Worm (Caenorhabditis elegans) whole organism, dauer: ENCODE measurements around the gene srp-6.

Experiments used
- unc-62 ChIP-seq: sonication (generic microtip); optimal IDR thresholded peaks from 2 replicates; lab custom pipeline; 2017; ENCODE audit warnings: missing biosample characterization, missing genetic modification reagents, missing genetic modification characterization

Gene srp-6

DNA sequence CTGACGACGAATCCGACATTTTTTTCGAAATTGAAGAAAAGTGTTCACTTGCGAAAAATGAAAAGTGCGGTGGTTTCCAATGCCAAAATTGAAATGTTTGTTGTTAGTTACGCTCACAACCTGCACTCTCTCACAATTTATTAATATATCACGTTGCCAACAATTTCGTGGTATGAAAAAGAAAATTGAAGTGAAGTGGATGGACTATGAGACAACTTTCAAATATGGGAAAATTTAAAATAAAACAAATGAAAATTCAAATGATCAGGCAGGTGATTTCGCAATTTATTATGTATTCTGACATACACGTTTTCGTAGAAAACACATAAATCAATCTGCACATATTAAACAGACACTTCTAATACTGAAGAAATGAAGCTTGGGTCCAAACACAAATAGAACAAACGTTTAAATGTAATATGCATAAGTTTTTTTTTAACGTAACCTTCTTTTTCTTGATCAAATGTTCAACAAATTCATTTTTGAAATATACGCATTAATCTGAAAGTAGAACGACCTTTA, at the start of gene srp-6:
TSS of gene srp-6 (minus strand) at position 51 of the 522 bp plus-strand sequence.
- no peak for TF ChIP-seq unc-62

DNA sequence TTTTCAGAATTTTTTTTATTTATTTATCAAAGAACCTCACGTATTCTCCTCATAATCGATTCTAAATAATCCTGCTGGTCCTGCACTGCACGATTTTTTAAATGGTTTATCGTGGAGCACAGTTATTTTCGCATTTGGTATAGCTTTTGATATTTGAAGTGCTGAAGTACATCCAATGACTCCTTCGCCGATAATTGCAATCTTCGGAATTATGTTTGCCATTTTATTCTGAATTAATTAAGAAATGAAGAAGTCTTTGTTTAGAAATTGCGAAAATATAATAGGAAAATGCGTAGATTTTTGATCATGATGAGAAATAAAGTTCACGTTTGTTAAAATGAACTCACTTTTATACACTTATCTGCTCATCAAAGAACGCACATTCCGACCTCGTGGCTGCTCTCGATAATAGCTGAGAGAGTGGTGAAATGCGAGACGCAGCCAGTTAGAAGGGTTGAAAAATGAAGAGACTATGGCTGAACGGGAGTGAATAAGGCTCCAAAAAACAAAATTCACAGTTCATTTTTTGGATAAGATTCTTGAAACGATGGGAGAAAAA, 49.0 kb upstream of the srp-6 start:
- no peak for TF ChIP-seq unc-62

DNA sequence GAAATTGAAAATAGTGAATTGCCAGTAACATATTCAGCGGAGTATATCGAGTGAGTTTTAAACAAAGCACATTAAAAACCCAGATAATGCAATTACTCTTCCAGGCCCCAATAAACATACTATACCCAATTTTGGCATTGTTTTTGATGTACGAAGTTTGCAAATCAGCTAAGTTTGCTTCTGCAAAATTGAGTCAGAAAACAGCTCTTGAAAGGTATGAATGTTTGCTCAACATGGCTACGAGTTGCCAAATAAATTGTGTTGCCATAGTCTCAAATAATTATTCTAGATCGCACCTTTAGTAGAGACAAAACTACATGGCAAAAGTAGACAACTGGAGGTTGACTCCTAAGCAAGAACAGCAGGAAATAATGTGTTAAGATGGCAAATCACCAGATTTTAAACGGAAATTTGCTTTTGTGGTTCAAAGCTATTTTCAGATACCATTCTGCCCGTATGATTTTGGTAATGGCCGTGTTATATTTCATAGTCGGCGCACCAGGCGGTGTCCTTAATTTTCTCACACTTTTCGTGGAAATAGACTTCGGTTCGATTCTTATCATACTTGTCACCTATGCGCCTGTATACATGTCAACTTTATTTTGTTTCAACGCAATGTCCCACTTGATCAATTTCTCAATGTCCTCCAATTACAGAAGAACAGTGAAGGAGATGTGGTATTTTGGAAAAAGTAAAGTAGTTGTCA, 46.7 kb upstream of the srp-6 start:
- TF ChIP-seq unc-62, result no peak

DNA sequence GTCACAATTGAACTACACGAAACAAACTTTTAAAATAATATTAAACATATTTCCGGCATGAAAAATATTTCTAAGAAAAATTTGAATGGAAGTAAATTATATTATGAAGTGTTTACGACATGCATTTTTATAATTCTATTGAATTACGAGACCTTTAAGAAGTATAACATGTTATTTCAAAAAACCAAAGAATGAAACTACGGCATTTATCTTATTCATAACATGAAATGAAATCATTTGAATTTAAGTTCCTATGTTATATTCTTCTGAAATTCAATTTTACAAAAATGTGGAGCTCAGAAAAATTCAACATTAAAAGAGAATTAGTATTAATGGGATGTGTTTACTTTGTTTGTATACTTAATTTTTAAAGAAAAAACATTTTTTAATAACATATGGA, 45.1 kb upstream of the srp-6 start, which contains the start of gene srw-71:
TSS of gene srw-71 (minus strand) at position 101 of the 400 bp plus-strand sequence.
- TF ChIP-seq unc-62, result no peak

DNA sequence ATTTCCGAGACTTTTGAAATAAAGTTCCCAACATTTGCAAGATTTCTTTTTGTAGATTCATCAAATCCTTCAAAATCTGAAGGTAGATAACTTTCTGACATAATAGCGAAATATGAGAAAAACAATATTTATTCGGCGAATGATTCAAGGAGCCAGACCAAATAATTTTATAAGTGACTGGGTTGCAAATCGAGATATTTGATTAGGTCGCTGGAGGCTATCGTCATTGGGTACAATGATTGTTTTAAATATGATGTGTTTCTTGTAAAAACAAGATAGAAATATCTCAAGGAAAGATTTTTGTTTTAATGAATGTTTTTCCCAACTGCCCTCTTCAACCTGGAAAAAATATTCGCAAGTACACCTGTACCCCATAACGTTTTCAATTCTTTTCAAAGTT, 43.0 kb upstream of the srp-6 start, which contains the start of gene srw-69:
TSS of gene srw-69 (minus strand) at position 101 of the 400 bp plus-strand sequence.
- no peak for TF ChIP-seq unc-62

DNA sequence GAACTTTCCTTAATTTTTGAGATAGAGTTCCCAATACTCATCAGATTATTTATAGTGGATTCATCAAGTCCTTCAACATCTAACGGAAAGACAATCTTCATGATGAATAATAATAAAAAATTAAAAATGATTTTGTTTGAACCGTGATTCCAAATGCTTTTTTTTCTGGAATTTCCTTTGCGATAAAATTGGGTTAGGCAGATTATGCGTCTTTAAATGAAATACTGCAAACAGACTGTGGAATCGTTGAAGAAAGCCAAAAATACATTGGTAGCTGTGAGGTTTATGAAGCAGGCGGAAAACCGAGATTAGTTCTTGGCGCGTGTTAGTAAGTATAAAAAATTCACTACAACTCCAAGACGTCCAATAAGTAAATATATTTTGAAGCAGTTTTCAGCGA, 40.7 kb upstream of the srp-6 start, which contains the start of gene srw-68:
TSS of gene srw-68 (minus strand) at position 101 of the 400 bp plus-strand sequence.
- TF ChIP-seq unc-62, result no peak

DNA sequence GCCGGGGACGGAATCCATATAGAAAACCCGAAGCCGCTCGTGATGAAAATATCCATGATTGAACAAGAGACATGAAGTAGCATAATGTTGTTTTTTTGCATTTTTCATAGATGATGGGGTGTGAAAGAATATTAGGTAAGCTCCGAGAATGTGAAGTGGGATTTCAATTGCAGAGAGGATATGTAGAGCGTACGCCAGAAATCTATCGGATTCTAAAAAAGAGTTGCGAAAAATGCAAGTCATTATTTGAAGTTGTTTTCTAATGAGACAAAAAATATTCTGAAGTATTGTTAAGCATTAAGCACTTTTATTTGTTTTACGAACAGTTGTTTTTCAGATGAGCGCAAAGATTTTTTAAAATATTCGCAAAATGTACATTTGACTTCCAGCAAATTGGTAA, 38.4 kb upstream of the srp-6 start, which contains the start of gene F18E3.10:
TSS of gene F18E3.10 (minus strand) at position 101 of the 400 bp plus-strand sequence.
- no peak for TF ChIP-seq unc-62

DNA sequence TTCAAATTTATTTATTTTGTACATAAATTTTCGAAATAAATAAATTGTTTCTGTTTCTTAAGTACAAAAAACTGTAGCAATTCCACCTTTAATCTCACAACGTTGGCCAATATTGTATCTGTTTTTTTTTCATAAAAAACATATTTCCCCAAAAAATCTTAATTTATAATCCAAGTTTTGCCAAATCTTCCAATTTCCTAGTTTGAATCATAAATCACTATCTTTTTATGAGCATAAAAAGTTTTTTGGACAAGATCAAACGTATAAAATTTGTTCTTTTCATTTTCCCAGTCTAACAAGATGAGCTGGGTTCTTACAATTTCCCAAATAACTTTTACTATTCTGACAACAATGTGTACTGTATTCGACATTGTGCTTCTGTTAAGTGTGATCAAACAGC, 34.3 kb upstream of the srp-6 start, which contains the start of gene srxa-4:
TSS of gene srxa-4 (plus strand) at position 301 of the 400 bp plus-strand sequence.
- TF ChIP-seq unc-62, result no peak

DNA sequence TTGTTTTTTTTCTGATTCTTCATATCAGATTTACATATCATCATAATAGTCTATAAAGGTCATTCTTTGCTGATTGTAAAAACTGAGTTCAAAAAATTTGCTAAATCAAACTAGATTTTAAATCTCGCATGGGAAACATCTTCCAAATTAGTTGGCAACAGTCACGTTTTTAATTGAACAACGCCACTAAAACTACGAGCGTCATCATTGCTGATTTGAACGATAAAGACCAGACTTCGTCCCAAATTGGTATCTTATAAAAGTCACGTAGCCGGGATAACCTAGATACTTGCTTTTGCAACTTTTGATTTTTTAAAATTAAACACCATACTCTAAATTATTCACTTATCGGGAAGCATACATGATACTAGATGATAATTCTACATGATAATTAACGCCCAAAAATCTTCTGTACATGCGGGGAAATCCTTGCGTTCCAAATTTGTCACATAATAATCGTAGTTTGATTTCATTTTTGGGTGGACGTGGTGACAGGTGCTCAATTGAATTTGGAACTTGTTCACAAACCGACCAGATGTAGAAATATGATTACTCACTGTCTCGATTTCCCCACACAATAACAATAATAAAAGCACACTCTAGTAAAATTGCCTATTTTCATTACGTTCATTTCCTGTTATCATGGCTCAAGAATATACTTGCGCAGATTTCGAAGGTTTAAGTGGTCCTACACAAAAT, 31.3 kb upstream of the srp-6 start, which contains the start of gene srw-67:
TSS of gene srw-67 (plus strand) at position 643 of the 699 bp plus-strand sequence.
- no peak for TF ChIP-seq unc-62

DNA sequence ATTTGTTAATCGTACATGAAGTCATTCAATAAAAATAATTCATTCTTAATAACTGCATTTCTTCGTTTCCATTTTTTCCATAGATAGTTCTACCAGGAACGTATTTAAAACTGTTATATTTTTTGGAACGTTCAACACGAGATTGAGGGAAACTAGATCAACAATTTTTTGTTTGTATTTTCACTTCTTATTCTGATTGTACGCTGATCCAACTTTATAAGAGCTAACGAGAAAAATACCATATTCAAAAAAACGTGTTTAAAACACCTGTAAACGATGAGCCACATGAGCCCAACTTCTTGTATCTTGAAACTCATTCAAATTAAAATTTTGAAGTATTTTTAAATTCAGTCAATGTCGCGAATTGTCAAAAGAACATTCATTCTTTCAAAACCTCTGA, 30.7 kb upstream of the srp-6 start:
- TF ChIP-seq unc-62, result no peak

DNA sequence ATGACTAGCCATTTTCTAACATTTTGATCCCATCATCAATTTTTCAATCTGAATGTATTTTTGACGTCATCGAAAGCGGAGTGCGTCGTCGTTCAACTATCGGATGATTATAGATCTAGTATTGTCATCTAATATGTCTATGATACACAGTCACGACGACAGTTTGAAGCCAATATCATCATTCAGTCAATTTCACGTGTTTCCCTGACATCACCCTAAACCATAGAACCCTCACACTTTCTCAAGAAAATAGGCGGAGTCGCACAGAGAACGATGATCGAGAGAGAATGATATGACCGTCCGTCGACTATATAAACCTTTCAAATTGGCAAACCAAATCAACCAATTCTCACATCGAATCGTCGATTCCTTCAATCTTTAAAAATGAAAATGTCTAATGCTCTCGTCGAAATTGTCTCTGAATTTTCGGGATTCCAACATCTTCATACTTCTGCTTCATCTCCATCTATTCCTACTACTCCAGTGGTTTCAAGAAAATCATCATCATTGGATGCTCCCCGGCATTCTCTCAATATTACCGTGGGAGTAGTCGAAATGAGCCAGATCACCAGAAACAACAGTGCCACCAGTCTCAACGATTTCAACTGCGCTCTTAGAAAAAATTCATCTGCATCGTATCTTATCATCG, 30.0 kb upstream of the srp-6 start, which contains the start of gene F18E3.13:
TSS of gene F18E3.13 (plus strand) at position 385 of the 649 bp plus-strand sequence.
- TF ChIP-seq unc-62, result no peak

DNA sequence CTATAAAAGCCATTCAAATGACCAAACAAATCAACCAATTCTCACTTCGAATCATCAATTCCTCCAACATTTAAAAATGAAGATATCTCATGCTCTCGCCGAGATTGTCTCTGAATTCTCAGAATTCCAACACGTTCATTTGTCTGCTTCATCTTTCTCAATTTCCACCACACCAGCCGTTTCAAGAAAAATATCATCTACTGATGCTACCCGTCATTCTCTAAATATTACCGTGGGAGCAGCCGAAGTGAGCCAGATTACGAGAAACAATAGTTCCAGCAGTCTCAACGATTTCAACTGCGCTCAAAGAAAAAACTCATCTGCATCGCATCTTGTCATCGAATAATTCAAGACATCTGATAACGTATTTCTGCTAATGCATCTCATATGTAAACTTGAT, 29.0 kb upstream of the srp-6 start, which contains the start of gene F18E3.12:
TSS of gene F18E3.12 (plus strand) at position 77 of the 400 bp plus-strand sequence.
- TF ChIP-seq unc-62, result no peak

DNA sequence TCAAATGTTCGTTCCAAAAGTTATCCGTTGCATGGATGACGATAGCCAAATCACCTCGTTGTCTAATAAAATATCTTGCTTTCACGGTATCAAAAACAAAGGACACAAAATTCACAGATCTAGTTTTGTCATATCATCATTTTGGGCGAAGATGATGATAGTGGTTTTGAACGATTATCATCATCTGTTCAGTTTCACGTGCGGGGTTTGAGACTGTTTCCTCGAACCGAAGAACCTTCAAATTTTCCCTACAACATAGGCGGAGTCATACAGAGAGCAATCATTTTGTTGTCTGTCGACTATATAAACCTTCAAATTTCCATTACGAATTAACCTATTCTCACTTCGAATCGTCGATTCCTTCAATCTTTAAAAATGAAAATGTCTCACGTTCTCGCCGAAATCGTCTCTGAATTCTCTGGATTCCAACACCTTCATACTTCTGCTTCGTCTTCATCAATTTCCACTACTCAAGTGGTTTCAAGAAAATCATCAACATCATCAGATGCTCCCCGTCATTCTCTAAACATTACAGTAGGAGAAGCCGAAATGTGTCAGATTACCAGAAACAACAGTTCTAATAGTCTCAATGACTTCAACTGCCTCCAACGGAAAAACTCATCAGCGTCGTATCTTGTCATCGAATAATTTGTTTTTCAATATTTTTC, 27.3 kb upstream of the srp-6 start, which contains the start of gene F18E3.11:
TSS of gene F18E3.11 (plus strand) at position 376 of the 668 bp plus-strand sequence.
- TF ChIP-seq unc-62, result no peak

DNA sequence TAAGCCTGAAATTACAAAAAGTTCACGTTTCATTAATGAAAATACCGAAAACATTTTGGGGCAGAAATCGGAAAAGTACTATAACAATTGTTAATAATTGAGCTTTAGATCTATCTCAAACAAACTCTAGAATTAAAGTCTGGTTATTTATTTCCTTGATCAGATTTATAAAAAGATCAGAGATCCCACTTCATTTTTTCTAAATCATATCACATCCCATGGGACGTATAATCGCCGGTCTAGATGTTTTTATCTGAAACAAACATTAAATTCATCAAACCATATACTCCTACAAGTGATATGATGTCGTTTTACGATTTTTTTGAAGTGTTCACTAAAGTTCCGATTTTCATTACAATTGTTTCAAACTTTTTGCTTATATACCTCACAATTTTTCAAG, 25.8 kb upstream of the srp-6 start, which contains the start of gene str-41:
TSS of gene str-41 (plus strand) at position 301 of the 400 bp plus-strand sequence.
- no peak for TF ChIP-seq unc-62

DNA sequence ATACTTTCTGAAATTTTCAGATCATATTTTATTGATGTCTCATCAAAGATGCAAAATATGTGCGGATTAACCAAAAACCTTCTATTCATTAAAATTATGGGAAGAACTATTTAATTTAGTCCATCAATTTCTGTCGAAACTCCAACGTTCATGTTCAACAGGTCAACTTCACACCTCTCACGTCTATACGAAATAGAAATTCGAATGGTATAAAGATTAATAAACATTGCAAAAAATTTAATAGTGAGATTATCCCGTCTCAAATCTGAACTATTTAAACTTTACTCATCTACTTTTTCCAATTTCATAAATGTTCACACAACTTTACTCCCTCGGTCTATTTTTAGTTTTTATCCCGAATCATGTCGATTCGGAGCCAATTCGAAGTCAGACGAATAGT, 23.7 kb upstream of the srp-6 start, which contains the start of gene R13D7.2:
TSS of gene R13D7.2 (plus strand) at position 301 of the 400 bp plus-strand sequence.
- TF ChIP-seq unc-62, result no peak
